Worm (Caenorhabditis elegans): Measurements from ENCODE around the gene EGAP1.1.

DNA sequence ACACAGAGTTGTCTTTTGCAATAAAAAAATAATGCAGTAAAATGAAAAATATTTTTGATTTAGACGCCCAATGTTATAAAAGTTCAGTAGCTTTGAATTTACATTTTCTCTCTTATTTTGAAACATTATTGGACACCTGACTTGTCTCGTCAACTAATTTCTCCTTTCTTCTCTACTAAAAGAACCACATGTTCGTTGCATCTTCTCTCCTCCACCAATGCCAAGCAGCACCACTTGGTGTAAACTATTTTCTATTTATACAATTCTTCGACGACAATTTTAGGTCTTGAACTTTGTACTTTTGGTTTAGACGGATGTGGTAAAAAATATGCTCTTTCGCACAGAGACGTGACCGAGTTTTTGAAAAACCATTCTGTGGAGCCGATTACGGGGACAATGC lies 6.4 kb downstream of the EGAP1.1 start:
- TF ChIP-seq unc-55 (GFP tag; optimal IDR thresholded peaks at IDR 0.05) (no peak), blmp-1 (tag; optimal IDR thresholded peaks at IDR 0.05; ENCODE audit: insufficient read depth) (no peak), ztf-11 (tag; optimal IDR thresholded peaks at IDR 0.05) (no peak), snpc-4 (tag; optimal IDR thresholded peaks at IDR 0.05) (no peak), zag-1 (tag; optimal IDR thresholded peaks at IDR 0.05) (no peak), gmeb-1 (tag; optimal IDR thresholded peaks at IDR 0.05) (no peak), unc-62 (GFP tag; optimal IDR thresholded peaks at IDR 0.05) (no peak), aly-2 (tag; optimal IDR thresholded peaks at IDR 0.05) (no peak), nhr-12 (tag; optimal IDR thresholded peaks at IDR 0.05) (no peak), sma-3 (GFP tag; optimal IDR thresholded peaks at IDR 0.05) (no peak)
